Worm (Caenorhabditis elegans) whole organism, L2 larva: ENCODE data around the gene gba-4.

Experiments used
- ZK546.5 ChIP-seq: sonication (generic microtip); optimal IDR thresholded peaks from 2 replicates; lab custom pipeline; 2017; ENCODE audit warnings: missing biosample characterization, missing genetic modification characterization
- aly-2 ChIP-seq: fragments of 150-350 bp; optimal IDR thresholded peaks from 2 replicates; lab custom pipeline; 2014; ENCODE audit warnings: missing biosample characterization, missing genetic modification characterization
- dmd-4 ChIP-seq: sonication (generic microtip); optimal IDR thresholded peaks from 2 replicates; lab custom pipeline; 2017; ENCODE audit warnings: missing biosample characterization, missing genetic modification characterization
- nhr-77 ChIP-seq: fragments of 150-350 bp; optimal IDR thresholded peaks from 2 replicates; lab custom pipeline; 2014; ENCODE audit warnings: missing biosample characterization, missing genetic modification characterization
- sem-4 ChIP-seq: fragments of 150-350 bp; optimal IDR thresholded peaks from 2 replicates; lab custom pipeline; 2014; ENCODE audit warnings: missing biosample characterization, missing genetic modification reagents, missing genetic modification characterization

DNA sequence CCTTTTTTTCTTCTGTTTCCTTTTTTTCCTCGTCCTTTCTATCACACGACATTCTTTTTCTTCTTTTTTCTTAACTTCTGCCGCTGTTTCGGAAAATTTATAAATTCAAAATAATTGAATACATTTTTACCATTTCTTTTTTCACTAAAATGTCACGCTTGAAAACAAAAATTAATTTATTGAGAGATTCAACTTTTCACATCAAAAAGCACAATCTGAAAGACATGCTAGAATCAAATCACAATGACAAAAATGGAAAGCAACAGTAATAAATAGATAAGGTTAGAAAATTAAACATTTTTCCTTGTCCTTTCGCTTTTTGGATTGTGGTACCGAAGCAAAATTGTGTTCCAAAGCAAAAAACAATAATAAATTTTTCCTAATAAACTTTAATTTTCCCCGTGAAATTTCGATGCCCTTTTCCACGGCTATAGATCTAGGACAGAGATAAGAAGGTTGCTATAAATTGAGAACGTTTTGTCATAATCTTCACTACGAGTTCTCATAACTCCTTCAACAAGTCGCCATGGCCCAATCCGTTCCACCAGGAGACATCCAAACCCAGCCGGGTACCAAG lies 53.2 kb downstream of the gba-4 start, which contains the start of the genes ZK354.6 and msp-113:
- TF ChIP-seq dmd-4 (tag; lab: Kevin White, UChicago) = no peak
- no peak for TF ChIP-seq aly-2 (tag; lab: Kevin White, UChicago)
- TF ChIP-seq sem-4 (tag; lab: Kevin White, UChicago) = no peak
- TF ChIP-seq ZK546.5 (tag; lab: Kevin White, UChicago) = no peak
- no peak for TF ChIP-seq nhr-77 (tag; lab: Kevin White, UChicago)
